Fruit fly (Drosophila melanogaster) whole organism, adult: ENCODE results near the gene Pak.

Experiments used
- CG11617 ChIP-seq: fragments of 200-800 bp; sonication (Bioruptor generic); optimal IDR thresholded peaks from 2 replicates; lab custom pipeline; 2017; ENCODE audit warnings: mild to moderate bottlenecking, missing biosample characterization, missing genetic modification reagents, missing genetic modification characterization
- CG12768 ChIP-seq: fragments of 200-800 bp; sonication (Bioruptor generic); optimal IDR thresholded peaks from 2 replicates; lab custom pipeline; 2017; ENCODE audit warnings: missing biosample characterization, missing genetic modification characterization, mild to moderate bottlenecking, moderate library complexity, missing genetic modification reagents
- CG14711 ChIP-seq: fragments of 200-800 bp; sonication (Bioruptor generic); optimal IDR thresholded peaks from 2 replicates; lab custom pipeline; 2018; ENCODE audit warnings: missing biosample characterization, mild to moderate bottlenecking, missing genetic modification characterization, moderate library complexity
- CG1620 ChIP-seq: fragments of 200-800 bp; sonication (Bioruptor generic); optimal IDR thresholded peaks from 2 replicates; lab custom pipeline; 2016; ENCODE audit warnings: missing biosample characterization, missing genetic modification characterization
- CG33017 ChIP-seq: fragments of 200-800 bp; sonication (Bioruptor generic); optimal IDR thresholded peaks from 2 replicates; lab custom pipeline; 2018; ENCODE audit warnings: missing biosample characterization, mild to moderate bottlenecking, missing genetic modification characterization, moderate library complexity
- CG5204 ChIP-seq: fragments of 200-800 bp; sonication (Bioruptor generic); optimal IDR thresholded peaks from 2 replicates; lab custom pipeline; 2016; ENCODE audit warnings: missing biosample characterization, missing genetic modification characterization
- CG7045 ChIP-seq: fragments of 200-800 bp; sonication (Bioruptor generic); optimal IDR thresholded peaks from 2 replicates; lab custom pipeline; 2017; ENCODE audit warnings: missing biosample characterization, mild to moderate bottlenecking, missing genetic modification characterization
- CG7101 ChIP-seq: fragments of 200-800 bp; sonication (Bioruptor generic); optimal IDR thresholded peaks from 2 replicates; lab custom pipeline; 2018; ENCODE audit warnings: missing biosample characterization, mild to moderate bottlenecking, missing genetic modification characterization, moderate library complexity
- Clk ChIP-seq: fragments of 200-800 bp; sonication (Bioruptor generic); optimal IDR thresholded peaks from 2 replicates; lab custom pipeline; 2017; ENCODE audit warnings: missing biosample characterization, missing genetic modification characterization
- Crg-1 ChIP-seq: fragments of 200-800 bp; sonication (Bioruptor generic); optimal IDR thresholded peaks from 2 replicates; lab custom pipeline; 2016; ENCODE audit warnings: missing biosample characterization, missing genetic modification characterization
- Hr96 ChIP-seq: fragments of 200-800 bp; sonication (Bioruptor generic); optimal IDR thresholded peaks from 2 replicates; lab custom pipeline; 2016; ENCODE audit warnings: missing biosample characterization, missing genetic modification characterization
- Mnt ChIP-seq: fragments of 200-800 bp; sonication (Bioruptor generic); optimal IDR thresholded peaks from 2 replicates; lab custom pipeline; 2016; ENCODE audit warnings: missing biosample characterization, mild to moderate bottlenecking, missing genetic modification characterization
- bab1 ChIP-seq: fragments of 200-800 bp; sonication (Bioruptor generic); optimal IDR thresholded peaks from 3 replicates; lab custom pipeline; 2019; ENCODE audit warnings: missing biosample characterization, mild to moderate bottlenecking, missing genetic modification characterization, moderate library complexity
- cic ChIP-seq: fragments of 200-800 bp; sonication (Bioruptor generic); optimal IDR thresholded peaks from 2 replicates; lab custom pipeline; 2017; ENCODE audit warnings: missing biosample characterization, mild to moderate bottlenecking, missing genetic modification characterization, moderate library complexity
- cnc ChIP-seq, 2 experiments: fragments of >200 bp; optimal IDR thresholded peaks; 2 replicates each; lab custom pipeline; 2017
- kay ChIP-seq: fragments of 200-800 bp; sonication (Bioruptor generic); peaks from one replicate; lab custom pipeline; 2016; ENCODE audit warnings: missing biosample characterization, missing genetic modification characterization, borderline replicate concordance
- ovo ChIP-seq: fragments of 200-800 bp; sonication (Bioruptor generic); optimal IDR thresholded peaks from 2 replicates; lab custom pipeline; 2016; ENCODE audit warnings: missing biosample characterization, missing genetic modification characterization
- pad ChIP-seq: fragments of 200-800 bp; sonication (Bioruptor generic); optimal IDR thresholded peaks from 3 replicates; lab custom pipeline; 2017; ENCODE audit warnings: missing biosample characterization, missing genetic modification characterization, mild to moderate bottlenecking, moderate library complexity, missing genetic modification reagents
- tj ChIP-seq: fragments of 200-800 bp; sonication (Bioruptor generic); optimal IDR thresholded peaks from 3 replicates; lab custom pipeline; 2017; ENCODE audit warnings: missing biosample characterization, mild to moderate bottlenecking, missing genetic modification characterization, moderate library complexity
- toe ChIP-seq: fragments of 200-800 bp; sonication (Bioruptor generic); optimal IDR thresholded peaks from 2 replicates; lab custom pipeline; 2016; ENCODE audit warnings: missing biosample characterization, missing genetic modification characterization

Gene Pak

DNA sequence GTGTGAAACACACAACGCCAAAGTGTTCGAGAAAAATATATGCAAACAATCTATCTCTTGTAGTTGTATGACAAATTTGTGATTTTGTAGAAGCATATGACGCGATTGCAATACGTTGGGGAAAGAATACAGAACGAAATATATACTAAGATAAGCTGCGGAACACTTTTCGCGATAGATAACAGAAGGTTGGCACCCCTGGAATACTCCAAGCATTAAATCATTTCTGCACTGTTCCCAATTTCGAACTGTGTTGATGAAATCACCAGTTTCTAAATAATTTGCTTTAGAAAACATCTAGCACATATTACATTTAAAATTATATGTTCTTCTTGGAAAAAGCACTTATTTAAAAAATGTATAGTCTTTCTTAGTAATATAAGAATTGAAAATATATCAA is 3.7 kb downstream of the Pak start:
- TF ChIP-seq kay, result peak; percentile 45
- no peak for TF ChIP-seq CG14711
- no peak for TF ChIP-seq Clk
- no peak for TF ChIP-seq Hr96
- TF ChIP-seq Crg-1 (GFP tag; lab: Kevin White, UChicago), result no peak

DNA sequence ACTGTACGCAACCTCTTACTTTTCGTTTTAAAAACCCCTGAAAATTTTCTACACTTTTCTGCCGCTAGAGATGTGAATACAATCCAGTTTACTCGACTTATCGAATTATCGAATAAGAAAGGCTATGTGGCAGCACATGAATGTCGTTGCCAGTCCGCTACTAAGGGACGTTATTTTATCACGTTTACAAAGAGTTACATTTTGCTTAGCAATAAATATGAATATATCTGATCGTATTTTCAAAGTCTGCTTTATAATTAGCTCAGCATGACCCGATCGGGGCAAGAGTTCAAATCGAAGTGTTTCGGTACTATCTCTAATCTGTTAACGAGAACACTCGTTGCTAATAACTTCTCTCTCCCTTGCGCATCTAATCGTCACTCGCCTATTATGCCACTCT is 17.4 kb downstream of the Pak start, which contains the start of gene CG42724:
Gene CG42724 (minus strand): TSS at position 189 of the 400 bp plus-strand sequence.
- TF ChIP-seq bab1 (no peak), Mnt (GFP tag; lab: Kevin White, UChicago) (peak; percentile 10), CG12768 (GFP tag; lab: Kevin White, UChicago) (peak; percentile 16), toe (GFP tag; lab: Kevin White, UChicago) (peak; percentile 67), CG11617 (GFP tag; lab: Kevin White, UChicago) (peak; percentile 5)

dm6 chr3R:6368550-6369238 is 18.0 kb downstream of the Pak start, which contains the start of gene CG10286:
Gene CG10286, plus strand, starts transcription at chr3R:6368965.
- peak; percentile 3 for TF ChIP-seq pad (GFP tag; lab: Kevin White, UChicago)
- TF ChIP-seq tj (GFP tag; lab: Kevin White, UChicago), result peak; percentile 36
- peak; percentile 41 for TF ChIP-seq CG7101 (tag; lab: Kevin White, UChicago)
- peak; percentile 37 for TF ChIP-seq toe (GFP tag; lab: Kevin White, UChicago)
- no peak for TF ChIP-seq Hr96
- peak; percentile 38 for TF ChIP-seq CG14711
- no peak for TF ChIP-seq Crg-1 (GFP tag; lab: Kevin White, UChicago)
- no peak for TF ChIP-seq kay
- TF ChIP-seq bab1, result peak; percentile 20
- peak; percentile 97 for TF ChIP-seq Mnt (GFP tag; lab: Kevin White, UChicago)
- no peak for TF ChIP-seq CG33017 (tag; lab: Kevin White, UChicago)
- no peak for TF ChIP-seq CG12768 (GFP tag; lab: Kevin White, UChicago)
- no peak for TF ChIP-seq CG7045

DNA sequence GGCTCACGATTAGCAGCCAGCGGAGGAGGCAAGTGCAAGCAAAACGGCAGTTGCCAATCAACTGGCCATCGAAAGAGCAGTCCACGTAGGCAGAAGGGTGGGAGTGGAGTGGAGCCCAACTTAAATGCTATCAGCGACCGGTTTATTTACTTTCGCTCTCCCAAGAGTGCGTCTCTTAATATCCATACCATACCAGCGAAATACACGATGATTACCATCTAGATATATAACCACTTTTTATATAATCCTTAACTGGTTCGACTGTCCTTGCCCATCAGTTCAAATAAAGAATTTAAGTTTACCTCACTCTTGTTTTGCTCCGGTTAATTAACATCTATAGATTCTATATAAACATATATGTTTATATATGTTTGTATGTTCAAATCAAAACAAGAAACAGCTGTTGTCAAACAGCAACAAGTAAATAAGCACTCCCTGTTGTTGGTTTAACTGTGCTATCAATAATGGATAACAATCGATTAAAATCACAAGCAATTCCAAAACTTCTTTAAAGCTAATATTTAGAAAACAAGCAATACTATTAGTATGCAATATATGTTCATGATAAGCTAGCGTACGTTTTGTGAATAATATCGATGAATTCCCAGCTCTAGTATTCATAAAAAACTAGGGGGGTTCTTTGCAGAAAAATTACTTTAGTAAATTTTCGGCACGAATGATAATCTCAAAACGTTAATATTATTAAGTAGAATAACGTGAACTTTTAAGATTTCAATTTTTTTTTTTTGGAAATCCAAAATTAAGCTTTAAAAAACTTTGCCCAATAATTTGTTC is 23.0 kb downstream of the Pak start:
- TF ChIP-seq ovo, result peak; percentile 6
- TF ChIP-seq pad (GFP tag; lab: Kevin White, UChicago), result no peak
- peak; percentile 43 for TF ChIP-seq CG11617 (GFP tag; lab: Kevin White, UChicago)
- peak; percentile 40 for TF ChIP-seq CG7101 (tag; lab: Kevin White, UChicago)
- TF ChIP-seq cnc (optimal IDR thresholded peaks at IDR 0.05; lab: Kevin White, UChicago), result no peak
- no peak for TF ChIP-seq tj (GFP tag; lab: Kevin White, UChicago)
- TF ChIP-seq CG33017 (tag; lab: Kevin White, UChicago), result peak; percentile 64
- TF ChIP-seq Crg-1 (GFP tag; lab: Kevin White, UChicago), result peak; percentile 42
- TF ChIP-seq Mnt (GFP tag; lab: Kevin White, UChicago), result no peak
- no peak for TF ChIP-seq Clk
- TF ChIP-seq CG12768 (GFP tag; lab: Kevin White, UChicago), result peak; percentile 27
- peak; percentile 42 for TF ChIP-seq CG1620 (GFP tag; lab: Kevin White, UChicago)
- TF ChIP-seq cic (GFP tag; lab: Kevin White, UChicago), result peak; percentile 26
- TF ChIP-seq kay, result no peak
- TF ChIP-seq CG7045, result peak; percentile 30
- TF ChIP-seq toe (GFP tag; lab: Kevin White, UChicago), result peak; percentile 43
- peak; percentile 29 for TF ChIP-seq CG14711
- TF ChIP-seq CG5204 (GFP tag; lab: Kevin White, UChicago), result no peak
- peak; percentile 29 for TF ChIP-seq bab1
- TF ChIP-seq Hr96, result peak; percentile 9

DNA sequence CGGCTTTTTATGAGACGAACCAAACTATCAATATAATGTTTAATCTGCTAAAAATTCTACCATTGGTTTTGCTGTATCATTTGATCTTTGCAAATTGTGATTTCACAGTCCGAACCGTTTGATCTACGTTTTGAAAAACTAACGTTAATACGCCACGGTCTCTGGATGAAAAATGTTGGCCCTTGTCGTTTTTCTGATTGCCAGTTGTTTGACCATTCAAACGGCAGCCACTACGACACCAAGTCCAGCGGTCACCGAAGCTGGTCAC is 23.5 kb downstream of the Pak start, which contains the start of gene CG42564:
Gene CG42564 (plus strand): TSS at position 169 of the 268 bp plus-strand sequence.
- TF ChIP-seq pad (GFP tag; lab: Kevin White, UChicago) (no peak), Hr96 (no peak), cic (GFP tag; lab: Kevin White, UChicago) (no peak), Clk (no peak), CG12768 (GFP tag; lab: Kevin White, UChicago) (no peak), CG7045 (no peak)

DNA sequence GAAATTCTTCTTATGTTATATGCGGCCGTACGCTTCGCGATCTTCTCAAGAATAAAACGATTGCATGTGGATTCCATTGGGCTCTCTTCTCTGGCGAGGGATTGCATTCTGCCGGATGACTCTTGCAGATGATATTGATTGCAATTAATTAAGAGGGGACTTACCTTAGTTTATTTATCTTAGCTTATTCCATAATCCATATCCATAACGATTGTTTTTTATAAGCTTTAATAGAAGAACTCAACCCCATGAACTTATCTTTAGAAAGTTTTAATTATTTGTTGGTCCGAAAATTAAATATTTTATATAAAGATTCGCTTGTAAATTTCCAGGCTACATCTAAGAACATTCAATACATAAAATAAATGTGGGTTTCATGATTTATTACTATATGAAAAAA is 25.2 kb downstream of the Pak start, which contains the start of gene CRAT:
Gene CRAT (minus strand): TSS at position 101 of the 400 bp plus-strand sequence.
- TF ChIP-seq Crg-1 (GFP tag; lab: Kevin White, UChicago), result no peak
- no peak for TF ChIP-seq tj (GFP tag; lab: Kevin White, UChicago)
- no peak for TF ChIP-seq toe (GFP tag; lab: Kevin White, UChicago)
- TF ChIP-seq Mnt (GFP tag; lab: Kevin White, UChicago), result no peak
- no peak for TF ChIP-seq CG11617 (GFP tag; lab: Kevin White, UChicago)
- TF ChIP-seq CG7045, result no peak
- TF ChIP-seq CG33017 (tag; lab: Kevin White, UChicago), result no peak
- TF ChIP-seq CG14711, result no peak

DNA sequence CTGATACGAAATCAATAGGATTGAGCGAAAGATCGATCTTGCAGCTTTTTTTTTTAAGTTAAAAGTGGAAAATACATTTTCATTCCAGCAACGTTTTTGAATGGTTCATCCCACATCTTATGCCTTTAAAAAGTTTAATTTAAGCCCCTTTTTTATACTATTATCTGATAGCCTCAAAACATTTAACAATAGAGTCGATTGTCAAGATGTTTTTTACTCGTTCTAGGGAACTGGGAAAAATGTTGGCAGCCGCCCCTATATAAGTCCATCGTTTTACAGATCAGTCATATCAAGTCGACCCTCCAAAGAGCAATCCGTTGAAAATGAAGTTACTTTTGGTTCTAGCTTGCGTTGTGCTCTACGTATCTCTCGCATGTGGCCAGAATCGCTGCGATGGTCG is 26.8 kb downstream of the Pak start, which contains the start of gene CG42537:
Gene CG42537 (plus strand): TSS at position 301 of the 400 bp plus-strand sequence.
- TF ChIP-seq CG5204 (GFP tag; lab: Kevin White, UChicago) (no peak), Clk (no peak)
